Fruit fly (Drosophila melanogaster): ENCODE measurements around the gene Tpt.
A peak's percentile ranks its signal among the peaks of the same experiment; 100 is the strongest.

The Tpt gene

DNA sequence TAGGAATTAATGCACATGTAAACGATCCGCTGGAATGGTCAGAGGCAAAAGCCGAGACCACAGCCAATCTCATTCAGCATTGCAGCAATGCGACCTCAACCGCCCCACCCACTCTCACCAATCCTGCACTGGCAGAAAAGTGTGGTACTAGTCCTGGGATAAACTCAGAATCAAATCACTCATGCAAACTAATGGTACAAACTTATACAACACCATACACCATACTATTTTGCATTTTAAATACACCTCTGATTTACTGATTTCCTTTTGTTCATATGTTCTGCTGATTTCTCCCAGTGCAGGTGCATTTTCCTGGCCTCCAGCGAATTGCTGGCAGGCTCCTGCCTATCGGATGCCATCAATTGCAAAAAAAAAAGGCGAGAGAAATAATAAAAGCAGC lies 13.9 kb upstream of the Tpt start (continued):
- TF ChIP-seq Ssrp (tag; optimal IDR thresholded peaks at IDR 0.05) = peak; percentile 29
- TF ChIP-seq HLH3B (GFP tag; IDR thresholded peaks at IDR 0.05) = peak; percentile 39; the same call in 1 of the 2 replicates
- TF ChIP-seq Atf6 (GFP tag; IDR thresholded peaks at IDR 0.05) = no peak
- 0 out of 2 replicates have a peak, but pooled peaks have one; percentile 20 for TF ChIP-seq CG32772 (GFP tag; IDR thresholded peaks at IDR 0.05)
- no peak for TF ChIP-seq ara (GFP tag; IDR thresholded peaks at IDR 0.05)
- peak; percentile 18 for TF ChIP-seq CG8944 (GFP tag; optimal IDR thresholded peaks at IDR 0.05)
- no peak for TF ChIP-seq CG16779 (GFP tag; IDR thresholded peaks at IDR 0.05)
- TF ChIP-seq CG16863 (GFP tag; optimal IDR thresholded peaks at IDR 0.05) = no peak
- TF ChIP-seq CG7987 (GFP tag; optimal IDR thresholded peaks at IDR 0.05) = no peak
- no peak for TF ChIP-seq GATAe (GFP tag; conservative IDR thresholded peaks at IDR 0.05)
- peak; percentile 12 for TF ChIP-seq CG4820 (GFP tag; optimal IDR thresholded peaks at IDR 0.05)
- no peak for TF ChIP-seq Doc3 (GFP tag; IDR thresholded peaks at IDR 0.05; ENCODE audit: partially characterized antibody)
- no peak for TF ChIP-seq YL-1 (GFP tag; optimal IDR thresholded peaks at IDR 0.05)
- no peak for TF ChIP-seq Sin3A (optimal IDR thresholded peaks at IDR 0.05)
- no peak for TF ChIP-seq CG17186 (GFP tag; optimal IDR thresholded peaks at IDR 0.05)
- TF ChIP-seq CG4730 (GFP tag; IDR thresholded peaks at IDR 0.05) = no peak
- no peak for TF ChIP-seq CG6175 (GFP tag; IDR thresholded peaks at IDR 0.05)
- TF ChIP-seq Adf1 (GFP tag; IDR thresholded peaks at IDR 0.05) = no peak
- TF ChIP-seq Nf-YA (GFP tag; IDR thresholded peaks at IDR 0.05) = no peak
- no peak for TF ChIP-seq CG2678 (tag; optimal IDR thresholded peaks at IDR 0.05)
- no peak for TF ChIP-seq CG6791 (GFP tag; IDR thresholded peaks at IDR 0.05; ENCODE audit: partially characterized antibody)
- no peak for TF ChIP-seq eve (GFP tag; optimal IDR thresholded peaks at IDR 0.05)
- no peak for TF ChIP-seq CG7786 (GFP tag; optimal IDR thresholded peaks at IDR 0.05)
- no peak for TF ChIP-seq vnd (GFP tag; IDR thresholded peaks at IDR 0.05; ENCODE audit: partially characterized antibody)
- no peak for TF ChIP-seq Sox100B (GFP tag; optimal IDR thresholded peaks at IDR 0.05)
- TF ChIP-seq PHDP (tag; optimal IDR thresholded peaks at IDR 0.05) = no peak
- TF ChIP-seq CG12942 (GFP tag; optimal IDR thresholded peaks at IDR 0.05) = no peak
- no peak for TF ChIP-seq Sry-δ (GFP tag; optimal IDR thresholded peaks at IDR 0.05)
- no peak for TF ChIP-seq bowl (GFP tag; IDR thresholded peaks at IDR 0.05)
- TF ChIP-seq CG11696 (GFP tag; IDR thresholded peaks at IDR 0.05) = no peak
- TF ChIP-seq CG5180 (GFP tag; optimal IDR thresholded peaks at IDR 0.05) = no peak
- no peak for TF ChIP-seq Scr (GFP tag; IDR thresholded peaks at IDR 0.05; ENCODE audit: partially characterized antibody)
- TF ChIP-seq CG11085 (GFP tag; IDR thresholded peaks at IDR 0.05) = no peak
- TF ChIP-seq gfzf (GFP tag; optimal IDR thresholded peaks at IDR 0.05) = no peak
- TF ChIP-seq Sry-β (GFP tag; optimal IDR thresholded peaks at IDR 0.05) = no peak
- no peak for TF ChIP-seq CG12391 (tag; optimal IDR thresholded peaks at IDR 0.05)
- no peak for TF ChIP-seq trh (GFP tag; optimal IDR thresholded peaks at IDR 0.05)
- no peak for TF ChIP-seq CG11456 (GFP tag; IDR thresholded peaks at IDR 0.05)
- no peak for TF ChIP-seq ranshi (GFP tag; IDR thresholded peaks at IDR 0.05)
- TF ChIP-seq CG2116 (GFP tag; optimal IDR thresholded peaks at IDR 0.05) = no peak
- TF ChIP-seq CG10654 (GFP tag; optimal IDR thresholded peaks at IDR 0.05) = no peak
- no peak for TF ChIP-seq CG15073 (GFP tag; optimal IDR thresholded peaks at IDR 0.05)
- no peak for TF ChIP-seq CG7271 (tag; optimal IDR thresholded peaks at IDR 0.05)
- TF ChIP-seq Rx (GFP tag; IDR thresholded peaks at IDR 0.05) = no peak
- no peak for TF ChIP-seq nerfin-1 (tag; optimal IDR thresholded peaks at IDR 0.05)
- TF ChIP-seq Med (GFP tag) = no peak
- TF ChIP-seq cwo (GFP tag; optimal IDR thresholded peaks at IDR 0.05) = no peak
- peak; percentile 43 for TF ChIP-seq fd96Cb (tag; optimal IDR thresholded peaks at IDR 0.05)
- no peak for TF ChIP-seq pzg (GFP tag; optimal IDR thresholded peaks at IDR 0.05)
- TF ChIP-seq ro (GFP tag; IDR thresholded peaks at IDR 0.05) = no peak
- no peak for TF ChIP-seq H15 (GFP tag; IDR thresholded peaks at IDR 0.05)
- no peak for TF ChIP-seq CG6254 (GFP tag; optimal IDR thresholded peaks at IDR 0.05)

Measured in whole organism, embryonic.